Fruit fly (Drosophila melanogaster) whole organism, embryonic: ENCODE results near the gene Mlc2.

Experiments used
- Atf6 ChIP-seq: fragments of 200-800 bp; sonication (Bioruptor generic); IDR thresholded peaks from 2 replicates; pipeline ENCODE4 v1.3.6; 2022; ENCODE audit warnings: missing biosample characterization, missing genetic modification characterization
- Awh ChIP-seq: fragments of 200-800 bp; sonication (Bioruptor generic); IDR thresholded peaks from 2 replicates; pipeline ENCODE4, ENCODE4 v1.3.6; 2022; ENCODE audit warnings: missing biosample characterization, missing genetic modification characterization
- CG10147 ChIP-seq: fragments of 200-800 bp; sonication (Bioruptor generic); optimal IDR thresholded peaks from 2 replicates; lab custom pipeline; 2019; ENCODE audit warnings: missing biosample characterization, mild to moderate bottlenecking, missing genetic modification characterization, moderate library complexity
- CG10209 ChIP-seq: fragments of 200-800 bp; sonication (Bioruptor generic); optimal IDR thresholded peaks from 3 replicates; lab custom pipeline; 2017; ENCODE audit warnings: missing biosample characterization, mild to moderate bottlenecking, missing genetic modification characterization, missing genetic modification reagents
- CG1024 ChIP-seq: fragments of 200-800 bp; sonication (Bioruptor generic); IDR thresholded peaks from 2 replicates; pipeline ENCODE4 v1.3.6; 2022; ENCODE audit warnings: missing biosample characterization, missing genetic modification characterization
- CG10462 ChIP-seq: fragments of 200-800 bp; sonication (Bioruptor generic); optimal IDR thresholded peaks from 2 replicates; lab custom pipeline; 2016; ENCODE audit warnings: missing biosample characterization, missing genetic modification characterization
- CG11247 ChIP-seq: fragments of 200-800 bp; sonication (Bioruptor generic); IDR thresholded peaks from 2 replicates; pipeline ENCODE4 v1.3.6; 2022; ENCODE audit warnings: missing biosample characterization, missing genetic modification characterization
- CG12155 ChIP-seq: fragments of 200-800 bp; sonication (Bioruptor generic); optimal IDR thresholded peaks from 3 replicates; lab custom pipeline; 2016; ENCODE audit warnings: missing biosample characterization, missing genetic modification characterization
- CG14014 ChIP-seq: fragments of 200-800 bp; sonication (Bioruptor generic); IDR thresholded peaks from 2 replicates; pipeline ENCODE4 v1.3.6; 2022; ENCODE audit warnings: missing biosample characterization, missing genetic modification characterization
- CG14441 ChIP-seq: fragments of 200-800 bp; sonication (Bioruptor generic); IDR thresholded peaks from 2 replicates; pipeline ENCODE4 v1.3.6; 2022; ENCODE audit warnings: missing biosample characterization, missing genetic modification characterization
- CG14965 ChIP-seq: fragments of 200-800 bp; sonication (Bioruptor generic); optimal IDR thresholded peaks from 2 replicates; lab custom pipeline; 2016; ENCODE audit warnings: missing biosample characterization, missing genetic modification characterization, borderline replicate concordance
- CG16779 ChIP-seq: fragments of 200-800 bp; sonication (Bioruptor generic); IDR thresholded peaks from 2 replicates; pipeline ENCODE4 v1.3.6; 2022; ENCODE audit warnings: missing biosample characterization, missing genetic modification characterization
- CG17186 ChIP-seq: fragments of 200-800 bp; sonication (Bioruptor generic); optimal IDR thresholded peaks from 3 replicates; lab custom pipeline; 2017; ENCODE audit warnings: missing biosample characterization, missing genetic modification reagents, missing genetic modification characterization
- CG17612 ChIP-seq: fragments of 200-800 bp; sonication (Bioruptor generic); IDR thresholded peaks from 2 replicates; pipeline ENCODE4 v1.3.6; 2022; ENCODE audit warnings: missing biosample characterization, missing genetic modification characterization
- CG17802 ChIP-seq: fragments of 200-800 bp; sonication (Bioruptor generic); optimal IDR thresholded peaks from 2 replicates; lab custom pipeline; 2018; ENCODE audit warnings: missing biosample characterization, mild to moderate bottlenecking, missing genetic modification characterization, moderate library complexity
- CG17829 ChIP-seq: fragments of 200-800 bp; optimal IDR thresholded peaks from 2 replicates; lab custom pipeline; 2019; ENCODE audit warnings: missing biosample characterization, mild to moderate bottlenecking, missing genetic modification characterization, moderate library complexity
- CG2116 ChIP-seq: fragments of 200-800 bp; sonication (Bioruptor generic); optimal IDR thresholded peaks from 3 replicates; lab custom pipeline; 2018; ENCODE audit warnings: missing biosample characterization, mild to moderate bottlenecking, missing genetic modification characterization
- CG2712 ChIP-seq: fragments of 200-800 bp; optimal IDR thresholded peaks from 3 replicates; lab custom pipeline; 2019; ENCODE audit warnings: missing biosample characterization, mild to moderate bottlenecking, missing genetic modification characterization, moderate library complexity
- CG30431 ChIP-seq: fragments of 200-800 bp; sonication (Bioruptor generic); optimal IDR thresholded peaks from 2 replicates; lab custom pipeline; 2017; ENCODE audit warnings: missing biosample characterization, missing genetic modification characterization
- CG32532 ChIP-seq: fragments of 200-800 bp; sonication (Bioruptor generic); IDR thresholded peaks from 2 replicates; pipeline ENCODE4 v1.3.6; 2022; ENCODE audit warnings: missing biosample characterization, missing genetic modification characterization
- CG5180 ChIP-seq: fragments of 200-800 bp; sonication (Bioruptor generic); optimal IDR thresholded peaks from 3 replicates; lab custom pipeline; 2017; ENCODE audit warnings: missing biosample characterization, missing genetic modification characterization, mild to moderate bottlenecking, moderate library complexity, missing genetic modification reagents
- CG6683 ChIP-seq: fragments of 200-800 bp; sonication (Bioruptor generic); optimal IDR thresholded peaks from 2 replicates; lab custom pipeline; 2017; ENCODE audit warnings: missing biosample characterization, mild to moderate bottlenecking, missing genetic modification characterization, missing genetic modification reagents
- CG6791 ChIP-seq: fragments of 200-800 bp; sonication (Bioruptor generic); IDR thresholded peaks from 3 replicates; pipeline ENCODE4 v1.3.6; 2022; ENCODE audit warnings: missing biosample characterization, missing genetic modification characterization; ENCODE audit not compliant: partially characterized antibody
- CG7372 ChIP-seq: fragments of 200-800 bp; sonication (Bioruptor generic); IDR thresholded peaks from 2 replicates; pipeline ENCODE4 v1.3.6; 2022; ENCODE audit warnings: missing biosample characterization, missing genetic modification characterization
- CG8359 ChIP-seq: fragments of 200-800 bp; sonication (Bioruptor generic); optimal IDR thresholded peaks from 2 replicates; lab custom pipeline; 2017; ENCODE audit warnings: missing biosample characterization, mild to moderate bottlenecking, missing genetic modification characterization, borderline replicate concordance
- CG9932 ChIP-seq: fragments of 200-800 bp; sonication (Bioruptor generic); IDR thresholded peaks from 2 replicates; pipeline ENCODE4 v1.3.6; 2022; ENCODE audit warnings: missing biosample characterization, missing genetic modification characterization
- Chrac-16 ChIP-seq: fragments of 200-800 bp; sonication (Bioruptor generic); optimal IDR thresholded peaks from 3 replicates; lab custom pipeline; 2016; ENCODE audit warnings: missing biosample characterization, missing genetic modification characterization
- Dref ChIP-seq: fragments of 200-800 bp; sonication (Bioruptor generic); IDR thresholded peaks from 2 replicates; pipeline ENCODE4 v1.3.6; 2022; ENCODE audit warnings: missing biosample characterization, missing genetic modification characterization
- ERR ChIP-seq: fragments of 200-800 bp; sonication (Bioruptor generic); optimal IDR thresholded peaks from 2 replicates; lab custom pipeline; 2016; ENCODE audit warnings: missing biosample characterization, missing genetic modification characterization
- Mad ChIP-seq: fragments of 200-800 bp; sonication (Bioruptor generic); optimal IDR thresholded peaks from 2 replicates; lab custom pipeline; 2016; ENCODE audit warnings: missing biosample characterization, missing genetic modification characterization
- Mes4 ChIP-seq: fragments of 200-800 bp; sonication (Bioruptor generic); optimal IDR thresholded peaks from 2 replicates; lab custom pipeline; 2016; ENCODE audit warnings: missing biosample characterization, missing genetic modification characterization
- PHDP ChIP-seq: fragments of 200-800 bp; sonication (Bioruptor generic); optimal IDR thresholded peaks from 3 replicates; lab custom pipeline; 2018; ENCODE audit warnings: missing biosample characterization, mild to moderate bottlenecking, missing genetic modification characterization, moderate library complexity
- Sin3A ChIP-seq: fragments of >200 bp; optimal IDR thresholded peaks from 2 replicates; lab custom pipeline; 2018
- Sry-β ChIP-seq: fragments of 200-800 bp; sonication (Bioruptor generic); optimal IDR thresholded peaks from 2 replicates; lab custom pipeline; 2018; ENCODE audit warnings: missing biosample characterization, mild to moderate bottlenecking, missing genetic modification characterization, moderate library complexity
- Sry-δ ChIP-seq: fragments of 200-800 bp; sonication (Bioruptor generic); optimal IDR thresholded peaks from 2 replicates; lab custom pipeline; 2016; ENCODE audit warnings: missing biosample characterization, missing genetic modification characterization
- Vsx1 ChIP-seq: fragments of 200-800 bp; sonication (Bioruptor generic); optimal IDR thresholded peaks from 2 replicates; lab custom pipeline; 2017; ENCODE audit warnings: missing biosample characterization, mild to moderate bottlenecking, missing genetic modification characterization, missing genetic modification reagents
- amos ChIP-seq: fragments of 200-800 bp; sonication (Bioruptor generic); IDR thresholded peaks from 2 replicates; pipeline ENCODE4 v1.3.6; 2022; ENCODE audit warnings: missing biosample characterization, missing genetic modification characterization; ENCODE audit not compliant: partially characterized antibody
- emc ChIP-seq: fragments of 200-800 bp; sonication (Bioruptor generic); optimal IDR thresholded peaks from 2 replicates; lab custom pipeline; 2016; ENCODE audit warnings: missing biosample characterization, missing genetic modification characterization
- exex ChIP-seq: fragments of 200-800 bp; sonication (Bioruptor generic); optimal IDR thresholded peaks from 4 replicates; lab custom pipeline; 2018; ENCODE audit warnings: missing biosample characterization, mild to moderate bottlenecking, missing genetic modification characterization, moderate library complexity
- fru ChIP-seq: fragments of >200 bp; optimal IDR thresholded peaks from 2 replicates; lab custom pipeline; 2017
- gsb ChIP-seq: fragments of 200-800 bp; sonication (Bioruptor generic); IDR thresholded peaks from 2 replicates; pipeline ENCODE4 v1.3.6; 2022; ENCODE audit warnings: missing biosample characterization, missing genetic modification characterization
- h ChIP-seq: fragments of >200 bp; optimal IDR thresholded peaks from 2 replicates; lab custom pipeline; 2017
- inv ChIP-seq: fragments of 200-800 bp; sonication (Bioruptor generic); IDR thresholded peaks from 2 replicates; pipeline ENCODE4 v1.3.6; 2022; ENCODE audit warnings: missing biosample characterization, missing genetic modification characterization; ENCODE audit not compliant: partially characterized antibody
- maf-S ChIP-seq: fragments of 200-800 bp; sonication (Bioruptor generic); optimal IDR thresholded peaks from 2 replicates; lab custom pipeline; 2016; ENCODE audit warnings: missing biosample characterization, missing genetic modification characterization
- nerfin-2 ChIP-seq: fragments of 200-800 bp; sonication (Bioruptor generic); IDR thresholded peaks from 2 replicates; pipeline ENCODE4 v1.3.6; 2022; ENCODE audit warnings: missing biosample characterization, missing genetic modification characterization; ENCODE audit not compliant: partially characterized antibody
- pb ChIP-seq: fragments of 200-800 bp; sonication (Bioruptor generic); optimal IDR thresholded peaks from 3 replicates; lab custom pipeline; 2016; ENCODE audit warnings: missing biosample characterization, missing genetic modification characterization
- ranshi ChIP-seq: fragments of 200-800 bp; sonication (Bioruptor generic); IDR thresholded peaks from 2 replicates; pipeline ENCODE4 v1.3.6; 2022; ENCODE audit warnings: missing biosample characterization, missing genetic modification characterization
- repo ChIP-seq: fragments of 200-800 bp; sonication (Bioruptor generic); optimal IDR thresholded peaks from 2 replicates; lab custom pipeline; 2016; ENCODE audit warnings: missing biosample characterization, missing genetic modification characterization
- run ChIP-seq: fragments of 200-800 bp; sonication (Bioruptor generic); optimal IDR thresholded peaks from 3 replicates; lab custom pipeline; 2018; ENCODE audit warnings: missing biosample characterization, mild to moderate bottlenecking, missing genetic modification characterization
- seq ChIP-seq: fragments of 200-800 bp; sonication (Bioruptor generic); IDR thresholded peaks from 2 replicates; pipeline ENCODE4 v1.3.6; 2022; ENCODE audit warnings: missing biosample characterization, missing genetic modification characterization
- sr ChIP-seq: fragments of 200-800 bp; sonication (Bioruptor generic); IDR thresholded peaks from 3 replicates; pipeline ENCODE4 v1.3.6; 2022; ENCODE audit warnings: missing biosample characterization, missing genetic modification characterization
- sug ChIP-seq: fragments of 200-800 bp; optimal IDR thresholded peaks from 2 replicates; lab custom pipeline; 2019; ENCODE audit warnings: missing biosample characterization, mild to moderate bottlenecking, missing genetic modification characterization, moderate library complexity
- trh ChIP-seq: fragments of 200-800 bp; sonication (Bioruptor generic); optimal IDR thresholded peaks from 2 replicates; lab custom pipeline; 2016; ENCODE audit warnings: missing biosample characterization, missing genetic modification characterization

The Mlc2 gene

DNA sequence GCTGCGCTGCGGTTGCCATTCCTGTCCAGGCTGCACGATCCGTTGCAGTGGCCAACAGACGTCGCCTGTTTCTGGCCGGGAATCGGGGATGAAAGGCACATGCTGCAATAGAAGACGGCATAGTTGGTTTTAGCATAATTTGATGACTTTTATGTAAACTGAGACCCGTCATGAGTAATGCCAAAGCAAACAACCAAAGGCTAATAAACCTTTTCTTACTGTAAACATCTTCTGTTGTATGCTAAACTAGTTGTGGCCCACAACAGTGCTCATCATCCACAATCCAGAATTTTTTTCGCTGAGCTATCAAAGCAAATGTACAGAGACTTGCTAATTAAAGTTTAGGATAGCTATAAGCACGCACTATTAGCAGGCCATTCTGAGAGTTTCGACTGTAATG lies 24.4 kb upstream of the Mlc2 start (continued):
- TF ChIP-seq Atf6 (GFP tag; lab: Robert Waterston, UW) (peak; percentile 58), CG10147 (GFP tag; lab: Kevin White, UChicago) (peak; percentile 5), nerfin-2 (GFP tag; lab: Robert Waterston, UW) (no peak), fru (lab: Kevin White, UChicago) (no peak), CG10462 (GFP tag; lab: Kevin White, UChicago) (no peak), CG8359 (GFP tag; lab: Kevin White, UChicago) (no peak), CG16779 (GFP tag; lab: Robert Waterston, UW) (no peak), maf-S (GFP tag; lab: Kevin White, UChicago) (no peak), CG14965 (GFP tag; lab: Kevin White, UChicago) (no peak), CG12155 (GFP tag; lab: Kevin White, UChicago) (no peak), CG1024 (GFP tag; lab: Robert Waterston, UW) (no peak), Mes4 (GFP tag; lab: Kevin White, UChicago) (no peak), amos (no peak), CG6683 (GFP tag; lab: Kevin White, UChicago) (peak; percentile 15), Sry-δ (GFP tag; lab: Kevin White, UChicago) (no peak), trh (no peak), gsb (GFP tag; lab: Robert Waterston, UW) (no peak), PHDP (peak; percentile 52), Mad (GFP tag; lab: Kevin White, UChicago) (no peak), Chrac-16 (GFP tag; lab: Kevin White, UChicago) (no peak), CG9932 (GFP tag; lab: Robert Waterston, UW) (no peak; the same call in 1 of the 2 replicates), CG2712 (no peak), emc (no peak), CG14014 (GFP tag; lab: Robert Waterston, UW) (peak; percentile 33; the same call in 1 of the 2 replicates), Sin3A (no peak), pb (GFP tag; lab: Kevin White, UChicago) (no peak), run (tag; lab: Kevin White, UChicago) (no peak), CG17612 (no peak), ERR (no peak), exex (no peak), sr (GFP tag; lab: Robert Waterston, UW) (no peak), inv (GFP tag; lab: Robert Waterston, UW) (no peak), Dref (GFP tag; lab: Robert Waterston, UW) (no peak), CG17186 (GFP tag; lab: Kevin White, UChicago) (no peak), Awh (no peak), Vsx1 (GFP tag; lab: Kevin White, UChicago) (peak; percentile 27), CG32532 (GFP tag; lab: Robert Waterston, UW) (no peak), CG5180 (GFP tag; lab: Kevin White, UChicago) (peak; percentile 1), CG17829 (tag; lab: Kevin White, UChicago) (no peak), Sry-β (GFP tag; lab: Kevin White, UChicago) (no peak), CG30431 (GFP tag; lab: Kevin White, UChicago) (no peak), CG11247 (GFP tag; lab: Robert Waterston, UW) (no peak), sug (tag; lab: Kevin White, UChicago) (no peak), ranshi (GFP tag; lab: Robert Waterston, UW) (0 out of 2 replicates have a peak, but pooled peaks have one; percentile 10), repo (GFP tag; lab: Kevin White, UChicago) (no peak), CG6791 (GFP tag; lab: Robert Waterston, UW) (no peak), seq (no peak), CG2116 (GFP tag; lab: Kevin White, UChicago) (no peak), CG14441 (GFP tag; lab: Robert Waterston, UW) (no peak), h (lab: Kevin White, UChicago) (no peak), CG7372 (GFP tag; lab: Robert Waterston, UW) (no peak), CG17802 (tag; lab: Kevin White, UChicago) (no peak), CG10209 (GFP tag; lab: Kevin White, UChicago) (peak; percentile 23)
